Fruit fly (Drosophila melanogaster) whole organism, embryonic: ENCODE data around the gene alien.
A peak's percentile ranks its signal among the peaks of the same experiment; 100 is the strongest.

ENCODE experiments used
- CG10267 ChIP-seq: fragments of 200-800 bp; sonication (Bioruptor generic); optimal IDR thresholded peaks from 2 replicates; lab custom pipeline; 2018; ENCODE audit warnings: missing biosample characterization, mild to moderate bottlenecking, missing genetic modification characterization, moderate library complexity
- CG10959 ChIP-seq: fragments of 200-800 bp; sonication (Bioruptor generic); IDR thresholded peaks from 2 replicates; pipeline ENCODE4 v1.3.6; 2022; ENCODE audit warnings: missing biosample characterization, missing genetic modification characterization
- CG11093 ChIP-seq: fragments of 200-800 bp; sonication (Bioruptor generic); IDR thresholded peaks from 3 replicates; pipeline ENCODE4 v1.3.6; 2022; ENCODE audit warnings: missing biosample characterization, missing genetic modification characterization
- CG11695 ChIP-seq: fragments of 200-800 bp; sonication (Bioruptor generic); IDR thresholded peaks from 3 replicates; pipeline ENCODE4 v1.3.6; 2022; ENCODE audit warnings: missing biosample characterization, missing genetic modification characterization
- CG11723 ChIP-seq: fragments of 200-800 bp; sonication (Bioruptor generic); optimal IDR thresholded peaks from 2 replicates; lab custom pipeline; 2017; ENCODE audit warnings: missing biosample characterization, mild to moderate bottlenecking, missing genetic modification characterization
- CG12744 ChIP-seq: fragments of 200-800 bp; sonication (Bioruptor generic); optimal IDR thresholded peaks from 2 replicates; lab custom pipeline; 2016; ENCODE audit warnings: missing biosample characterization, missing genetic modification characterization
- CG12942 ChIP-seq: fragments of 200-800 bp; sonication (Bioruptor generic); optimal IDR thresholded peaks from 3 replicates; lab custom pipeline; 2016; ENCODE audit warnings: missing biosample characterization, missing genetic modification characterization
- CG14965 ChIP-seq: fragments of 200-800 bp; sonication (Bioruptor generic); optimal IDR thresholded peaks from 2 replicates; lab custom pipeline; 2016; ENCODE audit warnings: missing biosample characterization, missing genetic modification characterization, borderline replicate concordance
- CG15601 ChIP-seq: fragments of 200-800 bp; sonication (Bioruptor generic); optimal IDR thresholded peaks from 3 replicates; lab custom pipeline; 2019; ENCODE audit warnings: missing biosample characterization, mild to moderate bottlenecking, missing genetic modification characterization, moderate library complexity
- CG1602 ChIP-seq: fragments of 200-800 bp; sonication (Bioruptor generic); optimal IDR thresholded peaks from 3 replicates; lab custom pipeline; 2016; ENCODE audit warnings: missing biosample characterization, missing genetic modification characterization
- CG16779 ChIP-seq: fragments of 200-800 bp; sonication (Bioruptor generic); IDR thresholded peaks from 2 replicates; pipeline ENCODE4 v1.3.6; 2022; ENCODE audit warnings: missing biosample characterization, missing genetic modification characterization
- CG17359 ChIP-seq: fragments of 200-800 bp; sonication (Bioruptor generic); optimal IDR thresholded peaks from 3 replicates; lab custom pipeline; 2018; ENCODE audit warnings: missing biosample characterization, mild to moderate bottlenecking, missing genetic modification characterization, moderate library complexity
- CG17568 ChIP-seq: fragments of 200-800 bp; sonication (Bioruptor generic); optimal IDR thresholded peaks from 2 replicates; lab custom pipeline; 2018; ENCODE audit warnings: missing biosample characterization, mild to moderate bottlenecking, missing genetic modification characterization, moderate library complexity
- CG17912 ChIP-seq: fragments of 200-800 bp; sonication (Bioruptor generic); optimal IDR thresholded peaks from 2 replicates; lab custom pipeline; 2018; ENCODE audit warnings: missing biosample characterization, mild to moderate bottlenecking, missing genetic modification characterization
- CG18476 ChIP-seq: fragments of 200-800 bp; sonication (Bioruptor generic); optimal IDR thresholded peaks from 2 replicates; lab custom pipeline; 2016; ENCODE audit warnings: missing biosample characterization, mild to moderate bottlenecking, missing genetic modification characterization
- CG18619 ChIP-seq: fragments of 200-800 bp; sonication (Bioruptor generic); optimal IDR thresholded peaks from 3 replicates; lab custom pipeline; 2017; ENCODE audit warnings: missing biosample characterization, mild to moderate bottlenecking, missing genetic modification characterization
- CG2116 ChIP-seq: fragments of 200-800 bp; sonication (Bioruptor generic); optimal IDR thresholded peaks from 3 replicates; lab custom pipeline; 2018; ENCODE audit warnings: missing biosample characterization, mild to moderate bottlenecking, missing genetic modification characterization
- CG2875 ChIP-seq: fragments of 200-800 bp; sonication (Bioruptor generic); optimal IDR thresholded peaks from 2 replicates; lab custom pipeline; 2017; ENCODE audit warnings: missing biosample characterization, mild to moderate bottlenecking, missing genetic modification characterization, missing genetic modification reagents
- CG2889 ChIP-seq: fragments of 200-800 bp; sonication (Bioruptor generic); IDR thresholded peaks from 3 replicates; pipeline ENCODE4 v1.3.6; 2022; ENCODE audit warnings: missing biosample characterization, missing genetic modification characterization
- CG30403 ChIP-seq: fragments of 200-800 bp; sonication (Bioruptor generic); optimal IDR thresholded peaks from 3 replicates; lab custom pipeline; 2016; ENCODE audit warnings: missing biosample characterization, missing genetic modification characterization
- CG3281 ChIP-seq: fragments of 200-800 bp; sonication (Bioruptor generic); optimal IDR thresholded peaks from 3 replicates; lab custom pipeline; 2017; ENCODE audit warnings: missing biosample characterization, mild to moderate bottlenecking, missing genetic modification characterization
- CG4404 ChIP-seq: fragments of 200-800 bp; sonication (Bioruptor generic); IDR thresholded peaks from 2 replicates; pipeline ENCODE4 v1.3.6; 2022; ENCODE audit warnings: missing biosample characterization, missing genetic modification characterization
- CG4424 ChIP-seq: fragments of 200-800 bp; sonication (Bioruptor generic); optimal IDR thresholded peaks from 3 replicates; lab custom pipeline; 2016; ENCODE audit warnings: missing biosample characterization, missing genetic modification characterization
- CG4617 ChIP-seq: fragments of 200-800 bp; sonication (Bioruptor generic); optimal IDR thresholded peaks from 3 replicates; lab custom pipeline; 2016; ENCODE audit warnings: missing biosample characterization, missing genetic modification characterization, borderline replicate concordance
- CG6654 ChIP-seq: fragments of 200-800 bp; sonication (Bioruptor generic); optimal IDR thresholded peaks from 2 replicates; lab custom pipeline; 2017; ENCODE audit warnings: missing biosample characterization, mild to moderate bottlenecking, missing genetic modification characterization
- CG6689 ChIP-seq: fragments of 200-800 bp; sonication (Bioruptor generic); IDR thresholded peaks from 2 replicates; pipeline ENCODE4 v1.3.6; 2022; ENCODE audit warnings: missing biosample characterization, missing genetic modification characterization
- CG6765 ChIP-seq: fragments of 200-800 bp; sonication (Bioruptor generic); optimal IDR thresholded peaks from 3 replicates; lab custom pipeline; 2017; ENCODE audit warnings: missing biosample characterization, mild to moderate bottlenecking, missing genetic modification characterization
- CG7271 ChIP-seq: fragments of 200-800 bp; sonication (Bioruptor generic); optimal IDR thresholded peaks from 2 replicates; lab custom pipeline; 2018; ENCODE audit warnings: missing biosample characterization, mild to moderate bottlenecking, missing genetic modification characterization, moderate library complexity
- CG8924 ChIP-seq: fragments of 200-800 bp; optimal IDR thresholded peaks from 3 replicates; lab custom pipeline; 2019; ENCODE audit warnings: missing biosample characterization, mild to moderate bottlenecking, missing genetic modification characterization, moderate library complexity
- D ChIP-seq, 2 experiments: fragments of 200-800 bp in 1 of 2; fragments of >200 bp in 1 of 2; sonication (Bioruptor generic) in 1 of 2; optimal IDR thresholded peaks; 2 replicates in 1 of 2; 3 replicates in 1 of 2; lab custom pipeline; 2017; ENCODE audit warnings: mild to moderate bottlenecking in 1 of 2, missing biosample characterization in 1 of 2, missing genetic modification characterization in 1 of 2, missing genetic modification reagents in 1 of 2
- Fer2 ChIP-seq: fragments of 200-800 bp; sonication (Bioruptor generic); optimal IDR thresholded peaks from 2 replicates; lab custom pipeline; 2018; ENCODE audit warnings: missing biosample characterization, mild to moderate bottlenecking, missing genetic modification characterization, moderate library complexity
- HHEX ChIP-seq: fragments of 200-800 bp; sonication (Bioruptor generic); optimal IDR thresholded peaks from 3 replicates; lab custom pipeline; 2017; ENCODE audit warnings: missing biosample characterization, mild to moderate bottlenecking, missing genetic modification characterization, missing genetic modification reagents
- ash1 ChIP-seq: fragments of 200-800 bp; sonication (Bioruptor generic); optimal IDR thresholded peaks from 2 replicates; lab custom pipeline; 2018; ENCODE audit warnings: missing biosample characterization, mild to moderate bottlenecking, missing genetic modification characterization
- ato ChIP-seq: fragments of 200-800 bp; sonication (Bioruptor generic); IDR thresholded peaks from 2 replicates; pipeline ENCODE4 v1.3.6; 2022; ENCODE audit warnings: missing biosample characterization, missing genetic modification characterization; ENCODE audit not compliant: partially characterized antibody
- bowl ChIP-seq: fragments of 200-800 bp; sonication (Bioruptor generic); IDR thresholded peaks from 2 replicates; pipeline ENCODE4 v1.3.6; 2022; ENCODE audit warnings: missing biosample characterization, missing genetic modification characterization
- en ChIP-seq: fragments of 200-800 bp; sonication (Bioruptor generic); optimal IDR thresholded peaks from 2 replicates; lab custom pipeline; 2016; ENCODE audit warnings: missing biosample characterization, missing genetic modification characterization
- fd102C ChIP-seq: fragments of 200-800 bp; sonication (Bioruptor generic); optimal IDR thresholded peaks from 2 replicates; lab custom pipeline; 2018; ENCODE audit warnings: missing biosample characterization, mild to moderate bottlenecking, missing genetic modification characterization, moderate library complexity
- fu2 ChIP-seq: fragments of 200-800 bp; sonication (Bioruptor generic); optimal IDR thresholded peaks from 2 replicates; lab custom pipeline; 2016; ENCODE audit warnings: missing biosample characterization, missing genetic modification characterization
- gsb ChIP-seq: fragments of 200-800 bp; sonication (Bioruptor generic); IDR thresholded peaks from 2 replicates; pipeline ENCODE4 v1.3.6; 2022; ENCODE audit warnings: missing biosample characterization, missing genetic modification characterization
- gt ChIP-seq: fragments of 200-800 bp; sonication (Bioruptor generic); IDR thresholded peaks from 2 replicates; pipeline ENCODE4 v1.3.6; 2022; ENCODE audit warnings: missing biosample characterization, missing genetic modification characterization
- h ChIP-seq: fragments of >200 bp; optimal IDR thresholded peaks from 2 replicates; lab custom pipeline; 2017
- lab ChIP-seq: fragments of 200-800 bp; sonication (Bioruptor generic); optimal IDR thresholded peaks from 3 replicates; lab custom pipeline; 2017; ENCODE audit warnings: missing biosample characterization, missing genetic modification characterization, mild to moderate bottlenecking, moderate library complexity, missing genetic modification reagents
- lmd ChIP-seq: fragments of 200-800 bp; sonication (Bioruptor generic); IDR thresholded peaks from 2 replicates; pipeline ENCODE4 v1.3.6; 2022; ENCODE audit warnings: missing biosample characterization, missing genetic modification characterization
- oc ChIP-seq: fragments of 200-800 bp; sonication (Bioruptor generic); optimal IDR thresholded peaks from 2 replicates; lab custom pipeline; 2018; ENCODE audit warnings: missing biosample characterization, mild to moderate bottlenecking, missing genetic modification characterization, moderate library complexity
- pfk ChIP-seq: fragments of 200-800 bp; sonication (Bioruptor generic); optimal IDR thresholded peaks from 2 replicates; lab custom pipeline; 2018; ENCODE audit warnings: missing biosample characterization, mild to moderate bottlenecking, missing genetic modification characterization, moderate library complexity
- pita ChIP-seq: fragments of 200-800 bp; sonication (Bioruptor generic); optimal IDR thresholded peaks from 2 replicates; lab custom pipeline; 2017; ENCODE audit warnings: missing biosample characterization, mild to moderate bottlenecking, missing genetic modification characterization
- sens-2 ChIP-seq: fragments of 200-800 bp; sonication (Bioruptor generic); IDR thresholded peaks from 2 replicates; pipeline ENCODE4 v1.3.6; 2022; ENCODE audit warnings: missing biosample characterization, missing genetic modification characterization
- sima ChIP-seq: fragments of 200-800 bp; sonication (Bioruptor generic); optimal IDR thresholded peaks from 2 replicates; lab custom pipeline; 2016; ENCODE audit warnings: missing biosample characterization, missing genetic modification characterization
- so ChIP-seq: fragments of 200-800 bp; sonication (Bioruptor generic); IDR thresholded peaks from 3 replicates; pipeline ENCODE4 v1.3.6; 2022; ENCODE audit warnings: missing biosample characterization, missing genetic modification characterization
- ssp ChIP-seq: fragments of 200-800 bp; sonication (Bioruptor generic); IDR thresholded peaks from 2 replicates; pipeline ENCODE4 v1.3.6; 2022; ENCODE audit warnings: missing biosample characterization, missing genetic modification characterization
- yki ChIP-seq: fragments of >200 bp; optimal IDR thresholded peaks from 3 replicates; lab custom pipeline; 2018

Gene alien

DNA sequence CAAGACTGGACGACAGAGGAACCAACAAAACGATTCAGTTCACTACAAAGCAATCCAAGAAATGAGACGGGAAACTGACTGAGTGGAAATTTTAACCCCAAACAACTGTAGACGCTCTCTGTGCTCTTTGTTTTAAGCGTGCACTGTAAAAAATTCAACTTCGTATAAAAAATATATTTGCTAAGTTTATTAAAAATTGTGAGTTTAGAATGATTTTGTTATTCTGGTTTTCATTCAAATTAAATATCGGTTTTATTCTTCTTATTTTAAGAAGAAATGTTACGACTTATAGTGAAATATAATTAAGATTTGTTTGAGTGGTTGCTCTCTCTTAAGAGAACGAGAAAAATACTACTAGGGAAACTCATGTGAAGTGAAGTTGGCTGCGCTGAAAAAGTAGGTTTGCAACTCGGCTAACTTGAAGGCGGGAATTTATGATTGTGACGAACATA is 39.1 kb downstream of the alien start (continued):
- TF ChIP-seq gt (GFP tag; lab: Robert Waterston, UW) (peak; percentile 87), CG17568 (GFP tag; lab: Kevin White, UChicago) (peak; percentile 88), CG12942 (peak; percentile 95), CG15601 (tag; lab: Kevin White, UChicago) (peak; percentile 97), Fer2 (tag; lab: Kevin White, UChicago) (peak; percentile 68), so (peak; percentile 99), CG6765 (GFP tag; lab: Kevin White, UChicago) (peak; percentile 78), bowl (GFP tag; lab: Robert Waterston, UW) (peak; percentile 97), CG12744 (GFP tag; lab: Kevin White, UChicago) (peak; percentile 95), pfk (peak; percentile 37), fd102C (peak; percentile 93), CG2889 (GFP tag; lab: Robert Waterston, UW) (peak; percentile 96), gsb (GFP tag; lab: Robert Waterston, UW) (peak; percentile 91), CG18619 (GFP tag; lab: Kevin White, UChicago) (peak; percentile 92), CG4617 (GFP tag; lab: Kevin White, UChicago) (peak; percentile 79), CG17359 (peak; percentile 93), CG8924 (tag; lab: Kevin White, UChicago) (peak; percentile 97), yki (lab: Kevin White, UChicago) (no peak), ash1 (GFP tag; lab: Kevin White, UChicago) (peak; percentile 51), CG10959 (peak; percentile 98), pita (GFP tag; lab: Kevin White, UChicago) (peak; percentile 66), CG3281 (peak; percentile 84), CG30403 (GFP tag; lab: Kevin White, UChicago) (peak; percentile 96), CG11723 (peak; percentile 78), sens-2 (GFP tag; lab: Robert Waterston, UW) (peak; percentile 87), CG17912 (GFP tag; lab: Kevin White, UChicago) (peak; percentile 95), fu2 (GFP tag; lab: Kevin White, UChicago) (peak; percentile 84), en (GFP tag; lab: Kevin White, UChicago) (peak; percentile 74), CG18476 (GFP tag; lab: Kevin White, UChicago) (peak; percentile 88), CG1602 (GFP tag; lab: Kevin White, UChicago) (peak; percentile 94), CG6654 (peak; percentile 59), CG4404 (GFP tag; lab: Robert Waterston, UW) (peak; percentile 94), CG11695 (peak; percentile 98), oc (tag; lab: Kevin White, UChicago) (peak; percentile 93), CG10267 (peak; percentile 94), HHEX (GFP tag; lab: Kevin White, UChicago) (peak; percentile 86), CG2116 (GFP tag; lab: Kevin White, UChicago) (peak; percentile 80), CG2875 (GFP tag; lab: Kevin White, UChicago) (peak; percentile 89), D (optimal IDR thresholded peaks at IDR 0.05; lab: Kevin White, UChicago) (no peak), D (GFP tag; optimal IDR thresholded peaks at IDR 0.05; lab: Kevin White, UChicago) (peak; percentile 90), CG14965 (GFP tag; lab: Kevin White, UChicago) (peak; percentile 56), ssp (GFP tag; lab: Robert Waterston, UW) (peak; percentile 92), CG6689 (GFP tag; lab: Robert Waterston, UW) (peak; percentile 98), lmd (peak; percentile 97), CG16779 (peak; percentile 90), CG7271 (tag; lab: Kevin White, UChicago) (peak; percentile 81), CG4424 (GFP tag; lab: Kevin White, UChicago) (peak; percentile 94), lab (GFP tag; lab: Kevin White, UChicago) (peak; percentile 94), CG11093 (GFP tag; lab: Robert Waterston, UW) (peak; percentile 95), ato (GFP tag; lab: Robert Waterston, UW) (no peak), sima (GFP tag; lab: Kevin White, UChicago) (peak; percentile 83), h (lab: Kevin White, UChicago) (no peak)
